Worm (Caenorhabditis elegans) whole organism, late embryonic: ENCODE measurements around the gene W09G12.8.

ENCODE experiments used
- ceh-45 ChIP-seq: fragments of 200-800 bp; sonication (Bioruptor generic); IDR thresholded peaks from 2 replicates; pipeline ENCODE4 v1.3.6; 2022; ENCODE audit warnings: missing genetic modification reagents, missing genetic modification characterization, missing compliant biosample characterization
- ceh-6 ChIP-seq: fragments of 200-800 bp; sonication (Bioruptor generic); optimal IDR thresholded peaks from 2 replicates; lab custom pipeline; 2018; ENCODE audit warnings: mild to moderate bottlenecking, missing genetic modification characterization, missing compliant biosample characterization
- elt-2 ChIP-seq: sonication (generic microtip); optimal IDR thresholded peaks from 2 replicates; lab custom pipeline; 2016; ENCODE audit warnings: missing genetic modification reagents, missing genetic modification characterization, missing compliant biosample characterization
- nhr-11 ChIP-seq: fragments of 150-350 bp; optimal IDR thresholded peaks from 2 replicates; lab custom pipeline; 2014; ENCODE audit warnings: missing biosample characterization, missing genetic modification characterization
- npax-4 ChIP-seq: sonication (generic microtip); optimal IDR thresholded peaks from 2 replicates; lab custom pipeline; 2016; ENCODE audit warnings: missing genetic modification characterization, missing compliant biosample characterization
- pag-3 ChIP-seq: sonication (generic microtip); optimal IDR thresholded peaks from 2 replicates; lab custom pipeline; 2016; ENCODE audit warnings: missing compliant biosample characterization, missing genetic modification characterization, borderline replicate concordance
- sox-2 ChIP-seq: fragments of 200-800 bp; sonication (Bioruptor generic); IDR thresholded peaks from 2 replicates; pipeline ENCODE4 v1.3.6; 2022; ENCODE audit warnings: missing genetic modification reagents, missing genetic modification characterization, missing compliant biosample characterization
- zip-5 ChIP-seq: sonication (generic microtip); optimal IDR thresholded peaks from 2 replicates; lab custom pipeline; 2016; ENCODE audit warnings: missing genetic modification characterization, missing compliant biosample characterization
- ztf-16 ChIP-seq: sonication (generic microtip); optimal IDR thresholded peaks from 2 replicates; lab custom pipeline; 2017; ENCODE audit warnings: missing genetic modification characterization, missing compliant biosample characterization

ce11 chrIV:1260474-1260873, 34.5 kb downstream of the W09G12.8 start:
- no peak for TF ChIP-seq zip-5 (tag; lab: Kevin White, UChicago)
- no peak for TF ChIP-seq ceh-6 (GFP tag; lab: Kevin White, UChicago)
- TF ChIP-seq elt-2 (tag; lab: Kevin White, UChicago): no peak
- TF ChIP-seq nhr-11 (tag; lab: Kevin White, UChicago): no peak
- TF ChIP-seq pag-3: no peak
- TF ChIP-seq ztf-16: no peak
- no peak for TF ChIP-seq sox-2
- TF ChIP-seq ceh-45 (GFP tag; lab: Robert Waterston, UW): no peak
- TF ChIP-seq npax-4: no peak
